Worm (Caenorhabditis elegans) whole organism, late embryonic: Measurements from ENCODE around the gene T24A6.16.

Source experiments
- ahr-1 ChIP-seq: sonication (generic microtip); optimal IDR thresholded peaks from 2 replicates; lab custom pipeline; 2016; ENCODE audit warnings: missing genetic modification characterization, missing compliant biosample characterization
- ceh-24 ChIP-seq: sonication (generic microtip); optimal IDR thresholded peaks from 2 replicates; lab custom pipeline; 2016; ENCODE audit warnings: mild to moderate bottlenecking, missing genetic modification characterization, missing compliant biosample characterization
- ceh-30 ChIP-seq: fragments of 150-350 bp; optimal IDR thresholded peaks from 2 replicates; lab custom pipeline; 2014; ENCODE audit warnings: missing biosample characterization, missing genetic modification characterization
- ceh-34 ChIP-seq: sonication (generic microtip); optimal IDR thresholded peaks from 2 replicates; lab custom pipeline; 2016; ENCODE audit warnings: mild to moderate bottlenecking, missing genetic modification characterization, missing compliant biosample characterization
- che-1 ChIP-seq: sonication (generic microtip); optimal IDR thresholded peaks from 2 replicates; lab custom pipeline; 2016; ENCODE audit warnings: mild to moderate bottlenecking, missing genetic modification characterization, missing compliant biosample characterization
- eyg-1 ChIP-seq: sonication (generic microtip); optimal IDR thresholded peaks from 2 replicates; lab custom pipeline; 2016; ENCODE audit warnings: missing genotype, missing genetic modification characterization, missing compliant biosample characterization
- fax-1 ChIP-seq: sonication (generic microtip); optimal IDR thresholded peaks from 2 replicates; lab custom pipeline; 2016; ENCODE audit warnings: missing genotype, missing genetic modification characterization, missing compliant biosample characterization
- hlh-13 ChIP-seq: fragments of 200-800 bp; sonication (Bioruptor generic); optimal IDR thresholded peaks from 2 replicates; lab custom pipeline; 2018; ENCODE audit warnings: mild to moderate bottlenecking, missing genetic modification characterization, missing compliant biosample characterization
- hlh-15 ChIP-seq: sonication (generic microtip); optimal IDR thresholded peaks from 2 replicates; lab custom pipeline; 2016; ENCODE audit warnings: missing genetic modification characterization, missing compliant biosample characterization
- nhr-11 ChIP-seq: fragments of 150-350 bp; optimal IDR thresholded peaks from 2 replicates; lab custom pipeline; 2014; ENCODE audit warnings: missing biosample characterization, missing genetic modification characterization
- nhr-232 ChIP-seq: sonication (generic microtip); optimal IDR thresholded peaks from 2 replicates; lab custom pipeline; 2016; ENCODE audit warnings: missing genetic modification characterization, missing compliant biosample characterization
- pqm-1 ChIP-seq: sonication (generic microtip); optimal IDR thresholded peaks from 2 replicates; lab custom pipeline; 2016; ENCODE audit warnings: missing genetic modification characterization, missing compliant biosample characterization
- unc-42 ChIP-seq: sonication (generic microtip); optimal IDR thresholded peaks from 2 replicates; lab custom pipeline; 2016; ENCODE audit warnings: missing genotype, missing genetic modification characterization, missing compliant biosample characterization
- unc-86 ChIP-seq: sonication (generic microtip); optimal IDR thresholded peaks from 2 replicates; lab custom pipeline; 2016; ENCODE audit warnings: missing genetic modification characterization, missing compliant biosample characterization

ce11 chrV:3583622-3584021, 20.9 kb upstream of the T24A6.16 start:
- TF ChIP-seq hlh-15 (tag; lab: Kevin White, UChicago) (no peak), unc-42 (tag; lab: Kevin White, UChicago) (no peak), unc-86 (no peak), nhr-11 (tag; lab: Kevin White, UChicago) (no peak), ahr-1 (no peak), che-1 (tag; lab: Kevin White, UChicago) (no peak), pqm-1 (tag; lab: Kevin White, UChicago) (no peak), nhr-232 (tag; lab: Kevin White, UChicago) (no peak), ceh-24 (tag; lab: Kevin White, UChicago) (no peak), eyg-1 (tag; lab: Kevin White, UChicago) (no peak), fax-1 (tag; lab: Kevin White, UChicago) (no peak), ceh-30 (tag; lab: Kevin White, UChicago) (no peak), hlh-13 (GFP tag; lab: Kevin White, UChicago) (no peak), ceh-34 (tag; lab: Kevin White, UChicago) (no peak)
